Fruit fly (Drosophila melanogaster) whole organism, embryonic: ENCODE results near the gene Pgant2.

ENCODE experiments used
- CG14050 ChIP-seq: fragments of 200-800 bp; sonication (Bioruptor generic); IDR thresholded peaks from 3 replicates; pipeline ENCODE4 v1.3.6; 2022; ENCODE audit warnings: missing biosample characterization, missing genetic modification characterization
- CG2875 ChIP-seq: fragments of 200-800 bp; sonication (Bioruptor generic); optimal IDR thresholded peaks from 2 replicates; lab custom pipeline; 2017; ENCODE audit warnings: missing biosample characterization, mild to moderate bottlenecking, missing genetic modification characterization, missing genetic modification reagents
- CG3407 ChIP-seq: fragments of 200-800 bp; sonication (Bioruptor generic); optimal IDR thresholded peaks from 2 replicates; lab custom pipeline; 2018; ENCODE audit warnings: missing biosample characterization, mild to moderate bottlenecking, missing genetic modification characterization
- CG6254 ChIP-seq: fragments of 200-800 bp; sonication (Bioruptor generic); optimal IDR thresholded peaks from 3 replicates; lab custom pipeline; 2017; ENCODE audit warnings: mild to moderate bottlenecking, missing biosample characterization, missing genetic modification reagents, missing genetic modification characterization
- CoRest ChIP-seq: fragments of 200-800 bp; sonication (Bioruptor generic); optimal IDR thresholded peaks from 3 replicates; lab custom pipeline; 2018; ENCODE audit warnings: missing biosample characterization, mild to moderate bottlenecking, missing genetic modification characterization, moderate library complexity
- HLH54F ChIP-seq: fragments of 200-800 bp; sonication (Bioruptor generic); optimal IDR thresholded peaks from 3 replicates; lab custom pipeline; 2016; ENCODE audit warnings: missing biosample characterization, missing genetic modification characterization
- Jarid2 ChIP-seq: fragments of 200-800 bp; sonication (Bioruptor generic); optimal IDR thresholded peaks from 3 replicates; lab custom pipeline; 2017; ENCODE audit warnings: mild to moderate bottlenecking, missing biosample characterization, missing genetic modification reagents, missing genetic modification characterization
- YL-1 ChIP-seq: fragments of 200-800 bp; sonication (Bioruptor generic); optimal IDR thresholded peaks from 3 replicates; lab custom pipeline; 2017; ENCODE audit warnings: missing biosample characterization, mild to moderate bottlenecking, missing genetic modification characterization
- ara ChIP-seq: fragments of 200-800 bp; sonication (Bioruptor generic); IDR thresholded peaks from 2 replicates; pipeline ENCODE4 v1.3.6; 2022; ENCODE audit warnings: missing biosample characterization, missing genetic modification characterization
- dati ChIP-seq: fragments of 200-800 bp; sonication (Bioruptor generic); IDR thresholded peaks from 2 replicates; pipeline ENCODE4 v1.3.6; 2022; ENCODE audit warnings: missing biosample characterization, missing genetic modification characterization
- otp ChIP-seq: fragments of 200-800 bp; sonication (Bioruptor generic); IDR thresholded peaks from 3 replicates; pipeline ENCODE4, ENCODE4 v1.3.6; 2022; ENCODE audit warnings: missing biosample characterization, missing genetic modification characterization
- pb ChIP-seq: fragments of 200-800 bp; sonication (Bioruptor generic); optimal IDR thresholded peaks from 3 replicates; lab custom pipeline; 2016; ENCODE audit warnings: missing biosample characterization, missing genetic modification characterization
- tap ChIP-seq: fragments of 200-800 bp; optimal IDR thresholded peaks from 3 replicates; lab custom pipeline; 2019; ENCODE audit warnings: missing biosample characterization, mild to moderate bottlenecking, missing genetic modification characterization, moderate library complexity

dm6 chr2L:3457007-3457406, 30.5 kb upstream of the Pgant2 start, which contains the start of the genes Cog3 and Sec5:
- TF ChIP-seq CG3407 (no peak), ara (GFP tag; lab: Robert Waterston, UW) (no peak; the same call in 1 of the 2 replicates), dati (GFP tag; lab: Robert Waterston, UW) (no peak), CG2875 (GFP tag; lab: Kevin White, UChicago) (no peak), tap (no peak), YL-1 (GFP tag; lab: Kevin White, UChicago) (peak; percentile 86), CoRest (tag; lab: Kevin White, UChicago) (peak; percentile 72), CG14050 (GFP tag; lab: Robert Waterston, UW) (peak; percentile 17; the same call in 1 of the 3 replicates), otp (no peak), Jarid2 (no peak), HLH54F (GFP tag; lab: Kevin White, UChicago) (peak; percentile 62), CG6254 (GFP tag; lab: Kevin White, UChicago) (no peak), pb (no peak)
